Fruit fly (Drosophila melanogaster): Measurements from ENCODE around the gene CRAT.

Gene CRAT

dm6 chr3R:6395572-6396295 is 19.9 kb upstream of the CRAT start:
- TF ChIP-seq CG11617 (GFP tag; optimal IDR thresholded peaks at IDR 0.05): no peak
- TF ChIP-seq kay (GFP tag; ENCODE audit: borderline replicate concordance): peak; percentile 58
- peak; percentile 1 for TF ChIP-seq bab1 (GFP tag; optimal IDR thresholded peaks at IDR 0.05)
- TF ChIP-seq Mnt (GFP tag; optimal IDR thresholded peaks at IDR 0.05): no peak
- no peak for TF ChIP-seq pad (GFP tag; optimal IDR thresholded peaks at IDR 0.05)
- TF ChIP-seq toe (GFP tag; optimal IDR thresholded peaks at IDR 0.05): no peak
- TF ChIP-seq tj (GFP tag; optimal IDR thresholded peaks at IDR 0.05): peak; percentile 12
- TF ChIP-seq CG14711 (tag; optimal IDR thresholded peaks at IDR 0.05): no peak

- TF ChIP-seq pad (GFP tag; optimal IDR thresholded peaks at IDR 0.05): no peak
Measured at dm6 chr3R:6394247-6394522, 18.3 kb upstream of the CRAT start.

dm6 chr3R:6393515-6394246 is 17.8 kb upstream of the CRAT start:
- TF ChIP-seq CG5204 (GFP tag; optimal IDR thresholded peaks at IDR 0.05) (no peak), cic (GFP tag; optimal IDR thresholded peaks at IDR 0.05) (no peak), tj (GFP tag; optimal IDR thresholded peaks at IDR 0.05) (peak; percentile 9), cnc (optimal IDR thresholded peaks at IDR 0.05) (peak in 1 of 2 experiments; percentile 6), Mnt (GFP tag; optimal IDR thresholded peaks at IDR 0.05) (no peak)

- no peak for TF ChIP-seq ovo (GFP tag; optimal IDR thresholded peaks at IDR 0.05)
- peak; percentile 91 for TF ChIP-seq kay (GFP tag; ENCODE audit: borderline replicate concordance)
- TF ChIP-seq tj (GFP tag; optimal IDR thresholded peaks at IDR 0.05): no peak
- peak; percentile 0 for TF ChIP-seq bab1 (GFP tag; optimal IDR thresholded peaks at IDR 0.05)
- TF ChIP-seq CG33017 (tag; optimal IDR thresholded peaks at IDR 0.05): no peak
- no peak for TF ChIP-seq cic (GFP tag; optimal IDR thresholded peaks at IDR 0.05)
Measured at dm6 chr3R:6388414-6388830, 12.6 kb upstream of the CRAT start.

- TF ChIP-seq toe (GFP tag; optimal IDR thresholded peaks at IDR 0.05) (no peak), ovo (GFP tag; optimal IDR thresholded peaks at IDR 0.05) (no peak), cic (GFP tag; optimal IDR thresholded peaks at IDR 0.05) (peak; percentile 42), CG11617 (GFP tag; optimal IDR thresholded peaks at IDR 0.05) (no peak), pad (GFP tag; optimal IDR thresholded peaks at IDR 0.05) (no peak)
Measured at dm6 chr3R:6383466-6383769, 7.6 kb upstream of the CRAT start.

- TF ChIP-seq Hr96 (GFP tag; optimal IDR thresholded peaks at IDR 0.05): no peak
- TF ChIP-seq cnc (optimal IDR thresholded peaks at IDR 0.05): no peak
- TF ChIP-seq Clk (GFP tag; optimal IDR thresholded peaks at IDR 0.05): no peak
- TF ChIP-seq CG14711 (tag; optimal IDR thresholded peaks at IDR 0.05): no peak
- TF ChIP-seq CG11617 (GFP tag; optimal IDR thresholded peaks at IDR 0.05): peak; percentile 35
- no peak for TF ChIP-seq pad (GFP tag; optimal IDR thresholded peaks at IDR 0.05)
- TF ChIP-seq CG1620 (GFP tag; optimal IDR thresholded peaks at IDR 0.05): peak; percentile 31
- TF ChIP-seq toe (GFP tag; optimal IDR thresholded peaks at IDR 0.05): no peak
- TF ChIP-seq tj (GFP tag; optimal IDR thresholded peaks at IDR 0.05): no peak
- TF ChIP-seq CG7045 (GFP tag; optimal IDR thresholded peaks at IDR 0.05): no peak
- no peak for TF ChIP-seq kay (GFP tag; ENCODE audit: borderline replicate concordance)
- peak; percentile 46 for TF ChIP-seq cic (GFP tag; optimal IDR thresholded peaks at IDR 0.05)
- no peak for TF ChIP-seq ovo (GFP tag; optimal IDR thresholded peaks at IDR 0.05)
- no peak for TF ChIP-seq CG5204 (GFP tag; optimal IDR thresholded peaks at IDR 0.05)
- no peak for TF ChIP-seq CG33017 (tag; optimal IDR thresholded peaks at IDR 0.05)
- no peak for TF ChIP-seq CG7101 (tag; optimal IDR thresholded peaks at IDR 0.05)
- TF ChIP-seq bab1 (GFP tag; optimal IDR thresholded peaks at IDR 0.05): no peak
- TF ChIP-seq CG12768 (GFP tag; optimal IDR thresholded peaks at IDR 0.05): peak; percentile 9
- TF ChIP-seq Mnt (GFP tag; optimal IDR thresholded peaks at IDR 0.05): peak; percentile 17
Measured at dm6 chr3R:6382733-6383465, 7.1 kb upstream of the CRAT start, which contains the start of gene gzl. Gene gzl, plus strand, starts transcription at chr3R:6382914.

- TF ChIP-seq kay (GFP tag; ENCODE audit: borderline replicate concordance) (no peak), CG5204 (GFP tag; optimal IDR thresholded peaks at IDR 0.05) (no peak), CG11617 (GFP tag; optimal IDR thresholded peaks at IDR 0.05) (no peak), CG7101 (tag; optimal IDR thresholded peaks at IDR 0.05) (no peak), tj (GFP tag; optimal IDR thresholded peaks at IDR 0.05) (no peak), cic (GFP tag; optimal IDR thresholded peaks at IDR 0.05) (no peak), Mnt (GFP tag; optimal IDR thresholded peaks at IDR 0.05) (no peak), CG1620 (GFP tag; optimal IDR thresholded peaks at IDR 0.05) (no peak), Crg-1 (GFP tag; optimal IDR thresholded peaks at IDR 0.05) (no peak), Hr96 (GFP tag; optimal IDR thresholded peaks at IDR 0.05) (no peak), bab1 (GFP tag; optimal IDR thresholded peaks at IDR 0.05) (no peak), ovo (GFP tag; optimal IDR thresholded peaks at IDR 0.05) (no peak), CG12768 (GFP tag; optimal IDR thresholded peaks at IDR 0.05) (no peak), CG14711 (tag; optimal IDR thresholded peaks at IDR 0.05) (no peak), toe (GFP tag; optimal IDR thresholded peaks at IDR 0.05) (no peak), pad (GFP tag; optimal IDR thresholded peaks at IDR 0.05) (no peak), cnc (optimal IDR thresholded peaks at IDR 0.05) (no peak), CG33017 (tag; optimal IDR thresholded peaks at IDR 0.05) (no peak), CG7045 (GFP tag; optimal IDR thresholded peaks at IDR 0.05) (no peak), Clk (GFP tag; optimal IDR thresholded peaks at IDR 0.05) (no peak)
Measured at dm6 chr3R:6381784-6382183, 5.9 kb upstream of the CRAT start.
